Worm (Caenorhabditis elegans) whole organism, L3 larva: ENCODE data around the gene frpr-5.

Experiments used
- ceh-82 ChIP-seq: fragments of 150-350 bp; optimal IDR thresholded peaks from 2 replicates; lab custom pipeline; 2014; ENCODE audit warnings: missing biosample characterization, missing genetic modification characterization
- elt-3 ChIP-seq, 3 experiments: fragments of 150-350 bp in 1 of 3; sonication (generic microtip) in 2 of 3; optimal IDR thresholded peaks; 2 replicates in 2 of 3; 4 replicates in 1 of 3; lab custom pipeline; 2014 to 2017; ENCODE audit warnings: missing biosample characterization in 3 of 3, missing genetic modification characterization in 3 of 3
- fos-1 ChIP-seq: fragments of 150-350 bp; optimal IDR thresholded peaks from 2 replicates; lab custom pipeline; 2014; ENCODE audit warnings: missing biosample characterization, missing genetic modification characterization
- mdl-1 ChIP-seq: fragments of 150-350 bp; optimal IDR thresholded peaks from 2 replicates; lab custom pipeline; 2014; ENCODE audit warnings: missing biosample characterization, missing genetic modification characterization
- nhr-25 ChIP-seq: sonication (generic microtip); optimal IDR thresholded peaks from 2 replicates; lab custom pipeline; 2017; ENCODE audit warnings: missing biosample characterization, missing genetic modification characterization
- nhr-28 ChIP-seq: fragments of 150-350 bp; optimal IDR thresholded peaks from 2 replicates; lab custom pipeline; 2014; ENCODE audit warnings: missing biosample characterization, missing genetic modification characterization
- nhr-43 ChIP-seq: sonication (generic microtip); optimal IDR thresholded peaks from 2 replicates; lab custom pipeline; 2016; ENCODE audit warnings: mild to moderate bottlenecking, missing genetic modification characterization, missing compliant biosample characterization; ENCODE audit not compliant: poor library complexity, severe bottlenecking
- nhr-76 ChIP-seq: fragments of 150-350 bp; sonication (generic microtip); optimal IDR thresholded peaks from 5 replicates; lab custom pipeline; 2014; ENCODE audit warnings: missing biosample characterization, missing genetic modification characterization
- skn-1 ChIP-seq: fragments of 150-350 bp; optimal IDR thresholded peaks from 2 replicates; lab custom pipeline; 2014; ENCODE audit warnings: missing biosample characterization, missing genetic modification characterization
- unc-39 ChIP-seq: sonication (generic microtip); optimal IDR thresholded peaks from 4 replicates; lab custom pipeline; 2017; ENCODE audit warnings: missing biosample characterization, missing genetic modification characterization
- zag-1 ChIP-seq: fragments of 150-350 bp; optimal IDR thresholded peaks from 2 replicates; lab custom pipeline; 2014; ENCODE audit warnings: missing biosample characterization, missing genetic modification characterization

DNA sequence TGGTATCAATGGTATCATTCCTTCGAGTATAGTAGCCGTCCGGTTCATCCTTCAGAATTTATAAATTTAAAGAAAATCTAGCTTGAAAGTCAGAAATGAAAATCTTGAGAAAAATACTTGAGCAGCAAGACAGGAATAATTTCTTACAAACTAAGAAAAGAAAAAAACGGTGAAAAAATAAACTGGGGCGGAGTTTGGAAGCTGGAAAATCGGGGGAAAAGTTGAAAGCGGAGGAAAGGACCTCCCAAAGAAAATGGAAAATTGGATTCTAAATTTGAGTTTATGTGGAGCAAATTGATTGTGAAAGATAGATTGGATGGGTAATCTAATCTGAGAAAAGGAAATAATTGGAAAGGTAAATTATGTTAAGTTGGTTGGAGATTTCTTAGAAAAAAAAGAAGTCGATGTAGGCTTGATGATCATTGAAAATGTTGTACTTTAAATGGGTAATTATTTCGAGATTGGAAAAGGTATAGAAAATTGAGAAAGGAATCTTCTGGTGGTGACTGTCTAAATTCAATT, at the start of gene frpr-5:
- TF ChIP-seq ceh-82 (tag; lab: Kevin White, UChicago), result no peak
- TF ChIP-seq skn-1 (tag; lab: Kevin White, UChicago), result no peak
- TF ChIP-seq unc-39 (tag; lab: Kevin White, UChicago), result no peak
- no peak for TF ChIP-seq nhr-28 (tag; lab: Kevin White, UChicago)
- no peak for TF ChIP-seq elt-3 (tag; optimal IDR thresholded peaks at IDR 0.05; lab: Kevin White, UChicago)
- no peak for TF ChIP-seq nhr-43 (tag; lab: Kevin White, UChicago)
- no peak for TF ChIP-seq fos-1 (tag; lab: Kevin White, UChicago)
- no peak for TF ChIP-seq nhr-76
- TF ChIP-seq nhr-25, result no peak
- no peak for TF ChIP-seq mdl-1 (tag; lab: Kevin White, UChicago)
- TF ChIP-seq zag-1 (tag; lab: Kevin White, UChicago), result no peak
